Worm (Caenorhabditis elegans): ENCODE data around the gene pin-2.

Gene pin-2

DNA sequence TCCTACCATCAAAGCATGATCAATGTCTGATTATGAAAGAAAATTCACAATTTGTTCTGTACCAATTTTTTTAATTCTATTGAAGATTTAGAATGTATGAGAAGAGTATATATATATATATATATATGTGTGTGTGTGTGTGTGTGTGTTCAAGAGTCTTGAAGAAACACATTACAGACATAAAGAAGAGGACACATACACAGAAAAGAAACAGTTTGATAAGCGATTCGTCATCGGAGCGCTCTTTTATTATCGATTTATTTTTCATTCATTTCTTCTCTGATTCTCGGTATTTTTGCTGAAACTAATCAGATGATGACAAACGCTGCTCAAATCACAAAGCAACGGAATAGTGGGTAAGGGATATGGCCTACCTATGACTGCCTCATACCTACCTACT lies at the start of gene pin-2:
pin-2 (plus strand) TSS at position 227 of the 400 bp plus-strand sequence.
- TF ChIP-seq W03F9.2 (tag; optimal IDR thresholded peaks at IDR 0.05) (no peak), him-1 (tag; optimal IDR thresholded peaks at IDR 0.05) (no peak), dao-5 (tag; optimal IDR thresholded peaks at IDR 0.05) (no peak)

DNA sequence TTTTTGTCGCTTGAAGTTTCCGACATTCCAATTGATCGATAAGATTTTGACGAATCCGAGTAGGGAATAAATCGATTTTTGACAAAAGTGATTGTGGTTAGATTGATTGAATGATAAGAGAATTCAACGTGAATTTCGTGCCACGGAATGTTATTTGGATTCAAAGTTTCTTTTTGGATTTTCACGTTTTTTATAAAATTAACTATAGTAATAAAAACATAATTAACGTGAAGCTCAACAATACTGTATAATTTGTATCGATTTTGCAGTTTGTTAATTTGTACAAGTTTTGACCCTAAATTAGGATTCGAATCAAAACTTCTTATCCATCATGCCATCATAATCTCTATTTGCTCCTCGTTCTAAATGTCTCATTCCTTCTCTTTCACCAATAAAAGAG lies 48.9 kb upstream of the pin-2 start, which contains the start of gene C36H8.1:
C36H8.1 (minus strand) TSS at position 101 of the 400 bp plus-strand sequence.
- no peak for TF ChIP-seq dao-5 (tag; optimal IDR thresholded peaks at IDR 0.05)
- no peak for TF ChIP-seq him-1 (tag; optimal IDR thresholded peaks at IDR 0.05)
- TF ChIP-seq W03F9.2 (tag; optimal IDR thresholded peaks at IDR 0.05) = no peak

DNA sequence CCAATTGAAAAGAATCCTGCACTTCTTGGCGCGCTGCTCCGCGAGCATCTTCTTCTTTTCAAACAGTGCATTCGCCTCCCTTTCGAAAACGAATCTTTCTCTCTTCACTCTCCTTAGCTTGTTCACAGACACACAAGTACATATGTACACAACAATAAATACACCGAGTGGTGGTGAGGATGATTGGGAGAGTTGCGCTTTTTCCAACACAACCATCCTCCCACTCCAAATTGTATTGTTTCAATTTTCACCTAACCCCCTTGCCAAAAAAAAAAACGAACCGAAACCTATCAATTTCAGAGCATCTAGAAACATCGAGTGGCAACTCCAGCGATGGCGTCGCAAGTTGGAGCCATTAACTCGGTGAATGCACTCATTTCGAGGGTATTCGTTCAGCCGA lies 47.4 kb upstream of the pin-2 start, which contains the start of gene inx-6:
inx-6 (plus strand) TSS at position 301 of the 400 bp plus-strand sequence.
- no peak for TF ChIP-seq dao-5 (tag; optimal IDR thresholded peaks at IDR 0.05)
- TF ChIP-seq W03F9.2 (tag; optimal IDR thresholded peaks at IDR 0.05) = no peak
- TF ChIP-seq him-1 (tag; optimal IDR thresholded peaks at IDR 0.05) = no peak

DNA sequence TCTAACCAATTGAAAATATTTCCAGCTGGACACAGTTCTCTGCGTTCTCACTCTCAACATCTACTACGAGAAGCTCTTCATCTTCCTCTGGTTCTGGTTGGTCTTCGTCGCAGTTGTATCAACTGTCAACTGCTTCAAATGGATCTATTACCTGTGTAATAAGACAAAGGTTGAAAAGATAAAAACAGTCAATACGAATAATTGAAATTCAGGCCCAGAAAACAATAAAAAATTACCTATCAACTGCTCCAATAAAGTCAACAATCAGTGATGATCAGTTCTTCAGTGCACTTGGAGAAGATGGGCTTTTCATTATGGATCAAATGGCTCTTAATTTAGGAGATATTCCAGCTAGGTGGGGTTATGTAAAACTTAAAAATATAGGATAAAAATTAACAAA lies 44.9 kb upstream of the pin-2 start:
- no peak for TF ChIP-seq W03F9.2 (tag; optimal IDR thresholded peaks at IDR 0.05)
- TF ChIP-seq him-1 (tag; optimal IDR thresholded peaks at IDR 0.05) = no peak
- TF ChIP-seq dao-5 (tag; optimal IDR thresholded peaks at IDR 0.05) = no peak

DNA sequence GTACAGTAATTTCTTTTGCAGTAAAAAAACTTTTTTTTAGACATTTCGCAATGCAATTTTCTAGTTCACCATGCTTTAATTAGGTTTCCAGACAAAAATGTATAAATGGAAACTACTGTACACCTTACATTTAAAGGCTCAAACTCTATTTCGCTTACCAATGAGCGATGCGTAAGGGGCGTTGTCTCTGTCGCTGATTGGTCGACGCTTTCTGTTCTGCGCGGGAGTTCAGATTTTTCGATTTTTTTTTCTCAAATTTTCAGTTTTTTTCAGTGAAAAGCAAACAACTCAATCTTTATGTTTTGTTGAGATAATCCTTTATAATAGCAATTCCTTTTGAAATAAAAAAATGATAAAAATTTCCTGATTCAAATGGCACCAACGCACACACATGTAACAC lies 39.5 kb upstream of the pin-2 start:
- TF ChIP-seq him-1 (tag; optimal IDR thresholded peaks at IDR 0.05) = no peak
- no peak for TF ChIP-seq dao-5 (tag; optimal IDR thresholded peaks at IDR 0.05)
- TF ChIP-seq W03F9.2 (tag; optimal IDR thresholded peaks at IDR 0.05) = no peak

DNA sequence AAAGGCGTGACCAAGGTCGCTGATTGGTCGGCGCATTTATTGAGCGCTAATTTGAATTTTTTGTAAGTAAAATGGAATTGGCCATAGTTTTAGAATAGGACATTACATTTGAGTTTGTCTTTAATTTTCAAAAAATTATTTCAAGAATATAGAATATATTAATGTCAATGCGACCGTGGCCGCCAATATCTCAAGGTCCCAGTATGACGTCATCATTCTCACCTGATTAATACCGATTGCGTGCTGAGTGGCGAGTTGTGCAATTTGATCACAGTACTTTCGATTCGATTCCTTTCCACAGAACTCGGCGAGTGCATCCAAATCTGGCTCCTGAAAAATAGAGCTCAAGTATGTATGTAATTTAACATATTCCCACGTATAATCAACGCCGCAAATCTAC lies 38.0 kb upstream of the pin-2 start:
- TF ChIP-seq dao-5 (tag; optimal IDR thresholded peaks at IDR 0.05) (no peak), W03F9.2 (tag; optimal IDR thresholded peaks at IDR 0.05) (no peak), him-1 (tag; optimal IDR thresholded peaks at IDR 0.05) (no peak)

DNA sequence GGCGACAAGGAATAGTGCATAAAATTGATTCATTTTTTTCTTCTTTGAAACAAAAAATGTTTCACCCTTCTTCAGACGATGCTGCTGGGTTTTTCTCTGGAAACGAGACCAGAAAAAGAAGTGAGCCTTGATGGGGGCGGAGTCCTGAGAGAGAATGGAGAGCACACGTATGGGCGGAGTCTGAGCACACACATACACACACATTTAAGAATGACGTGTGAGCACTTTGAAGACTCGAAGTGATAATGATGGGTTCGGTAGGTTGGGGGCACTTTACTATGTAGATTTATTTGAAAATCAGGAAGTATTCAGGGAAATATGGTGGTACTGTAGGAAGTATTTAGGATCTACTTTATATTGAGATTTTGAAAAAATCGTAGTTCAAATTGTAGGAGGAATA lies 36.2 kb upstream of the pin-2 start, which contains the start of gene flp-9:
flp-9 (minus strand) TSS at position 101 of the 400 bp plus-strand sequence.
- no peak for TF ChIP-seq him-1 (tag; optimal IDR thresholded peaks at IDR 0.05)
- no peak for TF ChIP-seq W03F9.2 (tag; optimal IDR thresholded peaks at IDR 0.05)

DNA sequence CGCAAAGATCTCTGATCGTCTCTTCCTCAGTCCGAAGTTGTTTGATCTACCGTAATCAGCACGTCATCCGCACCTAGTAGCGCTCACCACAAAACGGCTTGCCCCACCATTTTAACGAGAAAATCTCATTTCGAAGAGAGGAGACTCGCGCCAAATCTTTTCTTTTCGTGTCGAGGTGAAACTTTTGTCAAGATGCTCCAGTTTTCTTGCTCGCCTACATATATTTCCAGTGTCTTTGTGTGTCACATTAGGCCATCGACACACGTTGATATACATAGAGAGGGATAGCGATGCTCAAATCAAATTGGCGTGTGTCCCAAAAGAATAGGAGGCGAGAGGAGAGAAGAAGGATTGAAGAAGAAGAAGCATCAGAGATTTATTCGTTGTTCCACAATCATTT lies 30.9 kb upstream of the pin-2 start:
- TF ChIP-seq him-1 (tag; optimal IDR thresholded peaks at IDR 0.05) = no peak
- TF ChIP-seq W03F9.2 (tag; optimal IDR thresholded peaks at IDR 0.05) = no peak
- no peak for TF ChIP-seq dao-5 (tag; optimal IDR thresholded peaks at IDR 0.05)

DNA sequence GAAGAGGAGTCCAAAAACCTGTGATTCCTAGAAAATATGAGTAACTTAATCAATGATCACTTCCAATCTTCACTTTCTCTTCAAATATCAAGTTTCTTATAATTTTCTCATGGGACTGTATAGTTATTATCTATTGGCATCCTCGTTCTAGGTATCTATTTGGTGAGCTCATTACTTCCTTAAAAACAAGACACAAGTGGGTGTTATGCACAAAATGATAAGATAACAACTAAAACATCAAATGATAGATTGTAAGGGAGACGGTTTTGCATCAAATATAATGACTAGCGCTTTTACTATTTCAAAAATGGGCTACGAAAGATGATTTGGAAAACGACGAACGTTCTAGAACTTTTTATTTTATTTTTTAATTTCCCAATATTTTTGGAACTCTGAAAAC lies 28.6 kb upstream of the pin-2 start, which contains the start of gene ZK897.10:
ZK897.10 (plus strand) TSS at position 285 of the 400 bp plus-strand sequence.
- TF ChIP-seq him-1 (tag; optimal IDR thresholded peaks at IDR 0.05) (no peak), dao-5 (tag; optimal IDR thresholded peaks at IDR 0.05) (no peak), W03F9.2 (tag; optimal IDR thresholded peaks at IDR 0.05) (no peak)

DNA sequence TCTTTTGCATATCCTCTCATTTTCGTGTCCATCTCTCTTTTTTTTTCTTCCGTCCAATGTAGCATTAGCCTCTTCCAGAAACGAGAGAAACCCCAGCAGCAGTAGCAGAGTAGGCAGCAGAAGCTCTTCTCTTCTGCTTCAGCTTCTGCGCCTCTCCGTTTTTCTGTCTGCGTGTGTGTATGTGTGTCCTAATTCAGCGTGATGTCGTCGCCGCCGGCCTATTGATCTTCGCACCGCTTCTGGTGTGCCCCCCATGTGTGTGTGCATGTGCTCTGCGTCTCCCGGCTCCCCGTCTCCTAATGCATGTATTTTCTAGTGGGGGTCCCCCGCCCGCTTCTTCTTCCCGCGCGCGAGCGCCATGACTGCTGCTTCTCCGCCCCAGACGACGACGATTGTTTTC lies 22.2 kb upstream of the pin-2 start:
- TF ChIP-seq W03F9.2 (tag; optimal IDR thresholded peaks at IDR 0.05) (no peak), him-1 (tag; optimal IDR thresholded peaks at IDR 0.05) (peak; percentile 92)

DNA sequence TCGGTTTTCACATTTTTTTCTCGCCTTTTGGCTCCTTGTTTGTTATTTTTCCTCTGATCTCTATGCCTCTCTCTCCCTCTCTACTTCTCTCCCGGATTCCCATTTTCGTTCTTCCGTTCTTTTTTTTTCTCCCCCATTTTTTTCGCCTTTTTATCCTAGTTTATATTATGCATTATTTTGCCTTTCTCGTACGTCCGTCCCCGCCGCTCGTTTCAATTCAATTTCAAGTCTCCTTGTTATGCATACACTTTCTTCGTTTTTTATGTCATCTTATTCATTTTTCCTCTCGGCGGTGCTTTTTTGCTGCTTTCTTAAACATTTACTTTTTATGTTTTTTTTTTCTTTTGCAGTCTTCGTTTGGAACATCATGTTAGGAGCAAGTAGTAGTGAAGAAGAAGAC lies 20.1 kb upstream of the pin-2 start, which contains the start of gene unc-31:
unc-31 (plus strand) TSS at position 349 of the 400 bp plus-strand sequence.
- TF ChIP-seq dao-5 (tag; optimal IDR thresholded peaks at IDR 0.05) = no peak
- no peak for TF ChIP-seq him-1 (tag; optimal IDR thresholded peaks at IDR 0.05)
- no peak for TF ChIP-seq W03F9.2 (tag; optimal IDR thresholded peaks at IDR 0.05)

DNA sequence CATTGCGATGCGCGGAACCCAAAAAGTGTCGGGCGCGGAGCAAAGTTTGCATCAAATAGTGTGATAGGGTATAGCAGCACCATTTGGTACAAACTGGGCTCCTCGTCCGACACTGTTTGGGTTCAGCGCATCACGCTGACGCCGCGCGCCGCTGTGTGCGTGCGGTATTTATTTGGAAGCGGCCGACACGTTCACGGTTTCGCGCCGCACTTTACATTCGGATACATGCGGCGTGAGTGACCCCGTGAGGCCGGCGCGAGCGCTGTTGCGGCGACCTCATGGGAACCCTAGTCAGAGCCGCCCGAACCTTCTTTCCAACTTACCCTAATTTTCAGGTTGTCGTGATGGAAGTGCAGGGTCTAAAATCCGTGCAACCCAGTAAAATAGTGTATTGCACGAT lies 12.7 kb upstream of the pin-2 start:
- TF ChIP-seq him-1 (tag; optimal IDR thresholded peaks at IDR 0.05) = no peak
- TF ChIP-seq W03F9.2 (tag; optimal IDR thresholded peaks at IDR 0.05) = no peak
- TF ChIP-seq dao-5 (tag; optimal IDR thresholded peaks at IDR 0.05) = no peak

DNA sequence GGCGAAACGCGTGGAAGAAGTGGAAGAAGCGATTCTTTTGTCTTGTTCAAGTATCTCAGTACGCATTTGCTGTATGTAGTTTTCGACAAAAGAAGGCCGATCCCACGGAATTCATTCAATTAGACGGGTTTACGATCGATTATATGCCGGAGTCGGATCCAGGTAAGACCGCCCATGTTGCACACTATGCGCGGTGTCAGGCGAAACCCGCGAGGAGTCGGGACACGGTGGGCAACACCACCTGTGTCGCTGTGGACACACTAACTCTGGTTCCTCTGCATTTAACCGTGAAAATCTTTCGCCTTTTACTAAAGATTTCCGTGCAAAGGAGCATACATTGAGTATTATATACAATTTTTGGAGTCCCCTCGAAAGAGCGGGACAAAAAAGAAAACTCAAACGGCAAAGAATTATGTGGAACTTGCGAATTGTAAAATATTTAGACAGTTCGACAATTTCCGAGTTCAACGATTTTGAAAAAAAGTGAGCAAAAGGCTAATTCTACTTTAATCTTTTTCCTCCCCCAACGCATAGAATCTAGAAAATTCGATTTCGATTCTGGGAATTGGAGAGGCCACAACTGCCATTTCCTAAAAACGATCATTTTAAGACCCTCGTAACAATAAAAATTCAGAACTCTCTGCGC lies 11.7 kb upstream of the pin-2 start:
- TF ChIP-seq dao-5 (tag; optimal IDR thresholded peaks at IDR 0.05) (no peak), him-1 (tag; optimal IDR thresholded peaks at IDR 0.05) (no peak), W03F9.2 (tag; optimal IDR thresholded peaks at IDR 0.05) (no peak)

DNA sequence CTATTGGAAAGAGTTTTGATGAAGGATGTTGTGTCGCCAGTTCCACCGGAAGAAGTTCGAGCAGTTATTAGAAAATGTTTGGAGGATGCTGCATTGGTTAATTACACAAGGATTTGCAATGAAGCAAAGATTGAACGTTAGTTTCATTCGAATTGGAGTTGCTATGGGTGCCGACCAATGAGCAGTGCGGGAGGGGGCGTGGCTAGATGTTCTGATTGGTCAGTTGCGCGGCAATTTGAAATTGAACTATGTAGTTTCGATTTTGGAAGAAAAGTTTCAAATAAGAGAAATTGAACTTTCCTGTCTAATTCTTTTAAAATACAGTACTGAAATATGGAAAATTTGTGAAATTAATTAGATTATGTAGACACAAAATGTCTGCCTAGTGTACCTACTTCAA lies 10.5 kb upstream of the pin-2 start:
- TF ChIP-seq W03F9.2 (tag; optimal IDR thresholded peaks at IDR 0.05) (no peak), dao-5 (tag; optimal IDR thresholded peaks at IDR 0.05) (no peak), him-1 (tag; optimal IDR thresholded peaks at IDR 0.05) (no peak)

DNA sequence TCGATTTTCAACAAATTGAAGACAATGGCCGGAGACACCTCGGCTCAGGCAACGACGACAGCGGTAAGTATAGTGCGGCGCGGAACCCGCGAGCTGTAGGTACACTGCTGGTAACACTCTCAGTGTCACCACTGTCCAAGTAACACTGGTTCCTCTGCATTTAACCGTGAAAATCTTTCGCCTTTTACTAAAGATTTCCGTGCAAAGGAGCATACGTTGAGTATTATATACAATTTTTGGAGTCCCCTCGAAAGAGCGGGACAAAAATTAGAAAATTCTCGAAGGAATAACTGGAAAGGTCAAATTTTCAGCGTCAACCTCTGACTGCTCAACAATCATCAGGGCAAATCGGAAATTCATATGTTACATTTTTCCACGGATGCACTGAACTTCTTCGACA lies 7.7 kb upstream of the pin-2 start:
- TF ChIP-seq dao-5 (tag; optimal IDR thresholded peaks at IDR 0.05) = no peak
- TF ChIP-seq him-1 (tag; optimal IDR thresholded peaks at IDR 0.05) = no peak
- TF ChIP-seq W03F9.2 (tag; optimal IDR thresholded peaks at IDR 0.05) = no peak

Measured in whole organism, L4/young adult.